Fruit fly (Drosophila melanogaster): Measurements from ENCODE around the gene CG14957.
A peak's percentile ranks its signal among the peaks of the same experiment; 100 is the strongest.

The CG14957 gene

DNA sequence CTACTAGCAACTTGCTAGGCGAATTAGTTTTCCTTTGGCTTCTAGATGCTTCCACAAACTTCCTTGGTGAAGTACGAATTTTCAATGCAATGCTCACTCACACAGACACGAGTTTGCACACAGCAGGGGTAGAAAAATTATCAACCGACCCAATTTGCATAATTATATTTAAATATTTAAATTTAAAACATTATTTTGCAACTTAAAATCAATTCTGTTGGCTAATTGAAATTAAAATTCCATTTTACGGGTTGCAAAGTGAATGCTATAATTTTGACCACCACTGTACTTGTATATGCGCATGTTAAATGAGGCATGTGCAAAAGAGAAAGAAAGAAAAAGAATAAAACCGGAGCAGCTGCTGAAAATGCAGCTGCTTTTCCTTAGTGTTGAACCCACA, 6.7 kb downstream of the CG14957 start (continued):
- peak; percentile 86 for TF ChIP-seq Mrtf (GFP tag; IDR thresholded peaks at IDR 0.05)
- TF ChIP-seq nerfin-2 (GFP tag; IDR thresholded peaks at IDR 0.05; ENCODE audit: partially characterized antibody): no peak
- peak; percentile 39 for TF ChIP-seq Usf (GFP tag; optimal IDR thresholded peaks at IDR 0.05)
- no peak for TF ChIP-seq prd (optimal IDR thresholded peaks at IDR 0.05)
- TF ChIP-seq prd (GFP tag; IDR thresholded peaks at IDR 0.05): peak; percentile 97
- peak; percentile 88 for TF ChIP-seq ind (GFP tag; optimal IDR thresholded peaks at IDR 0.05)
- TF ChIP-seq Six4 (GFP tag; optimal IDR thresholded peaks at IDR 0.05): peak; percentile 91
- TF ChIP-seq nau (GFP tag; optimal IDR thresholded peaks at IDR 0.05): peak; percentile 90
- TF ChIP-seq Ravus (GFP tag; IDR thresholded peaks at IDR 0.05): peak; percentile 82
- peak; percentile 45 for TF ChIP-seq mirr (GFP tag; optimal IDR thresholded peaks at IDR 0.05)
- TF ChIP-seq ham (GFP tag; IDR thresholded peaks at IDR 0.05): no peak
- peak; percentile 86 for TF ChIP-seq CG18476 (GFP tag; optimal IDR thresholded peaks at IDR 0.05)
- TF ChIP-seq CG12219 (GFP tag; optimal IDR thresholded peaks at IDR 0.05): peak; percentile 92
- TF ChIP-seq HHEX (GFP tag; optimal IDR thresholded peaks at IDR 0.05): peak; percentile 94
- peak; percentile 74 for TF ChIP-seq YL-1 (GFP tag; optimal IDR thresholded peaks at IDR 0.05)
- peak; percentile 95 for TF ChIP-seq oc (tag; optimal IDR thresholded peaks at IDR 0.05)
- peak; percentile 94 for TF ChIP-seq CG10366 (GFP tag; IDR thresholded peaks at IDR 0.05)
- TF ChIP-seq Deaf1 (tag; optimal IDR thresholded peaks at IDR 0.05): peak; percentile 74
- TF ChIP-seq inv (GFP tag; IDR thresholded peaks at IDR 0.05; ENCODE audit: partially characterized antibody): no peak
- TF ChIP-seq pb (GFP tag; optimal IDR thresholded peaks at IDR 0.05): no peak
- peak; percentile 75 for TF ChIP-seq TFAM (GFP tag; optimal IDR thresholded peaks at IDR 0.05)
- TF ChIP-seq CG17359 (tag; optimal IDR thresholded peaks at IDR 0.05): peak; percentile 98
- TF ChIP-seq CG6654 (GFP tag; optimal IDR thresholded peaks at IDR 0.05): peak; percentile 75
- peak; percentile 20 for TF ChIP-seq grn (GFP tag; optimal IDR thresholded peaks at IDR 0.05)
- TF ChIP-seq tx (GFP tag; optimal IDR thresholded peaks at IDR 0.05): peak; percentile 5
- peak; percentile 82 for TF ChIP-seq CG7357 (GFP tag; IDR thresholded peaks at IDR 0.05)
- peak; percentile 56 for TF ChIP-seq CG7745 (tag; optimal IDR thresholded peaks at IDR 0.05)
- peak; percentile 80 for TF ChIP-seq al (GFP tag; IDR thresholded peaks at IDR 0.05)
- peak; percentile 77 for TF ChIP-seq Taf1 (GFP tag; IDR thresholded peaks at IDR 0.05)
- TF ChIP-seq CG11456 (GFP tag; IDR thresholded peaks at IDR 0.05): peak; percentile 91
- peak; percentile 94 for TF ChIP-seq lmd (GFP tag; IDR thresholded peaks at IDR 0.05)
- TF ChIP-seq dimm (GFP tag; IDR thresholded peaks at IDR 0.05): peak; percentile 87
- peak; percentile 92; the same call in 2 of the 3 replicates for TF ChIP-seq otp (GFP tag; IDR thresholded peaks at IDR 0.05)
- peak; percentile 47 to 57 for TF ChIP-seq chif (GFP tag; optimal IDR thresholded peaks at IDR 0.05)
- peak; percentile 14 for TF ChIP-seq fu2 (GFP tag; optimal IDR thresholded peaks at IDR 0.05)
- peak; percentile 90 for TF ChIP-seq CG12769 (tag; optimal IDR thresholded peaks at IDR 0.05)
- peak; percentile 87 for TF ChIP-seq Chrac-16 (GFP tag; optimal IDR thresholded peaks at IDR 0.05)
- peak; percentile 96 for TF ChIP-seq Fer3 (tag; optimal IDR thresholded peaks at IDR 0.05)
- TF ChIP-seq NK7.1 (GFP tag; optimal IDR thresholded peaks at IDR 0.05): peak; percentile 46
- TF ChIP-seq CG14710 (tag; optimal IDR thresholded peaks at IDR 0.05): peak; percentile 90
- peak; percentile 76 for TF ChIP-seq chn (GFP tag; optimal IDR thresholded peaks at IDR 0.05)
- peak; percentile 50 for TF ChIP-seq slp2 (GFP tag; optimal IDR thresholded peaks at IDR 0.05)
- TF ChIP-seq CG14014 (GFP tag; IDR thresholded peaks at IDR 0.05): peak; percentile 94
- TF ChIP-seq sd (tag; optimal IDR thresholded peaks at IDR 0.05): peak; percentile 79
- TF ChIP-seq nmo (GFP tag; optimal IDR thresholded peaks at IDR 0.05): peak; percentile 96
- TF ChIP-seq NC2α (GFP tag; optimal IDR thresholded peaks at IDR 0.05): no peak
- peak; percentile 94 for TF ChIP-seq caup (GFP tag; optimal IDR thresholded peaks at IDR 0.05; ENCODE audit: severe bottlenecking)
- TF ChIP-seq fru (optimal IDR thresholded peaks at IDR 0.05): no peak
- TF ChIP-seq CG8478 (optimal IDR thresholded peaks at IDR 0.05): no peak
- TF ChIP-seq lilli (GFP tag; optimal IDR thresholded peaks at IDR 0.05): peak; percentile 81
- peak; percentile 46 for TF ChIP-seq pum (GFP tag; optimal IDR thresholded peaks at IDR 0.05)
- peak; percentile 98 for TF ChIP-seq vvl (GFP tag; IDR thresholded peaks at IDR 0.05)

Data from whole organism, embryonic.